Worm (Caenorhabditis elegans) whole organism, L4 larva: ENCODE data around the gene Y43F8B.1.

ENCODE experiments used
- D1046.2 ChIP-seq: fragments of 200-800 bp; sonication (Bioruptor generic); IDR thresholded peaks from 2 replicates; pipeline ENCODE4 v1.3.6; 2022; ENCODE audit warnings: missing genetic modification characterization, missing compliant biosample characterization
- F26F4.8 ChIP-seq: fragments of 200-800 bp; sonication (Bioruptor generic); conservative IDR thresholded peaks from 2 replicates; pipeline ENCODE4 v1.3.6; 2022; ENCODE audit warnings: missing genetic modification characterization, missing compliant biosample characterization
- F49E8.2 ChIP-seq: sonication (generic microtip); optimal IDR thresholded peaks from 2 replicates; lab custom pipeline; 2016; ENCODE audit warnings: missing compliant biosample characterization, mild to moderate bottlenecking, missing genetic modification characterization, borderline replicate concordance
- R02D3.7 ChIP-seq: fragments of 150-350 bp; sonication (generic microtip); optimal IDR thresholded peaks from 3 replicates; lab custom pipeline; 2014; ENCODE audit warnings: missing biosample characterization, missing genetic modification characterization
- T20F7.1 ChIP-seq: fragments of 200-800 bp; sonication (Bioruptor generic); optimal IDR thresholded peaks from 2 replicates; lab custom pipeline; 2018; ENCODE audit warnings: mild to moderate bottlenecking, missing genetic modification characterization, missing compliant biosample characterization
- Y105C5A.15 ChIP-seq: fragments of 200-800 bp; sonication (Bioruptor generic); IDR thresholded peaks from 2 replicates; pipeline ENCODE4 v1.3.6; 2022; ENCODE audit warnings: missing genetic modification characterization, missing compliant biosample characterization
- Y48G9A.11 ChIP-seq: fragments of 200-800 bp; sonication (Bioruptor generic); IDR thresholded peaks from 2 replicates; pipeline ENCODE4 v1.3.6; 2022; ENCODE audit warnings: missing genetic modification reagents, missing genetic modification characterization, missing compliant biosample characterization
- Y5F2A.4 ChIP-seq: fragments of 200-800 bp; sonication (Bioruptor generic); optimal IDR thresholded peaks from 2 replicates; lab custom pipeline; 2018; ENCODE audit warnings: mild to moderate bottlenecking, missing genetic modification characterization, missing compliant biosample characterization
- aha-1 ChIP-seq: fragments of 150-350 bp; peaks from one replicate; lab custom pipeline; 2014; ENCODE audit warnings: missing biosample characterization, missing genetic modification characterization
- aly-2 ChIP-seq: sonication (generic microtip); optimal IDR thresholded peaks from 2 replicates; lab custom pipeline; 2018; ENCODE audit warnings: missing biosample characterization, missing genetic modification characterization
- ama-1 ChIP-seq: fragments of 150-350 bp; optimal IDR thresholded peaks from 2 replicates; lab custom pipeline; 2014; ENCODE audit warnings: inconsistent platforms, mixed read lengths
- arid-1 ChIP-seq: fragments of 200-800 bp; sonication (Bioruptor generic); conservative IDR thresholded peaks from 2 replicates; pipeline ENCODE4 v1.3.6; 2022; ENCODE audit warnings: missing genetic modification reagents, missing genetic modification characterization, missing compliant biosample characterization
- attf-4 ChIP-seq: sonication (generic microtip); optimal IDR thresholded peaks from 3 replicates; lab custom pipeline; 2017; ENCODE audit warnings: missing biosample characterization, missing genetic modification characterization
- ceh-20 ChIP-seq: fragments of 200-800 bp; sonication (Bioruptor generic); IDR thresholded peaks from 2 replicates; pipeline ENCODE4 v1.3.6; 2022; ENCODE audit warnings: missing genetic modification reagents, missing genetic modification characterization, missing compliant biosample characterization
- ceh-28 ChIP-seq: fragments of 150-350 bp; optimal IDR thresholded peaks from 2 replicates; lab custom pipeline; 2014; ENCODE audit warnings: missing biosample characterization, missing genetic modification reagents, missing genetic modification characterization
- ceh-82 ChIP-seq: sonication (generic microtip); optimal IDR thresholded peaks from 2 replicates; lab custom pipeline; 2017; ENCODE audit warnings: missing biosample characterization, missing genetic modification characterization
- daf-8 ChIP-seq: fragments of 200-800 bp; sonication (Bioruptor generic); IDR thresholded peaks from 2 replicates; pipeline ENCODE4 v1.3.6; 2022; ENCODE audit warnings: missing genetic modification characterization, missing compliant biosample characterization
- dmd-6 ChIP-seq: fragments of 200-800 bp; sonication (Bioruptor generic); IDR thresholded peaks from 2 replicates; pipeline ENCODE4 v1.3.6; 2022; ENCODE audit warnings: missing genetic modification reagents, missing genetic modification characterization, missing compliant biosample characterization
- dmd-8 ChIP-seq: fragments of 200-800 bp; sonication (Bioruptor generic); IDR thresholded peaks from 2 replicates; pipeline ENCODE4 v1.3.6; 2022; ENCODE audit warnings: missing genetic modification characterization, missing compliant biosample characterization
- duxl-1 ChIP-seq: sonication (generic microtip); optimal IDR thresholded peaks from 2 replicates; lab custom pipeline; 2016; ENCODE audit warnings: mild to moderate bottlenecking, missing genetic modification characterization, moderate library complexity, missing compliant biosample characterization; ENCODE audit not compliant: poor library complexity
- fkh-10 ChIP-seq: fragments of 150-350 bp; optimal IDR thresholded peaks from 2 replicates; lab custom pipeline; 2014; ENCODE audit warnings: missing biosample characterization, missing genetic modification reagents, missing genetic modification characterization
- fos-1 ChIP-seq: fragments of 150-350 bp; optimal IDR thresholded peaks from 2 replicates; lab custom pipeline; 2014; ENCODE audit warnings: missing biosample characterization, missing genetic modification characterization
- jun-1 ChIP-seq: fragments of 150-350 bp; optimal IDR thresholded peaks from 2 replicates; lab custom pipeline; 2014; ENCODE audit warnings: missing biosample characterization, missing genetic modification reagents, missing genetic modification characterization
- lim-7 ChIP-seq: fragments of 200-800 bp; sonication (Bioruptor generic); IDR thresholded peaks from 2 replicates; pipeline ENCODE4 v1.3.6; 2022; ENCODE audit warnings: missing genetic modification characterization, missing compliant biosample characterization
- lin-13 ChIP-seq: fragments of 150-350 bp; optimal IDR thresholded peaks from 2 replicates; lab custom pipeline; 2014; ENCODE audit warnings: missing biosample characterization, missing genetic modification reagents, missing genetic modification characterization
- lin-15B ChIP-seq: fragments of 150-350 bp; sonication (generic microtip); optimal IDR thresholded peaks from 3 replicates; lab custom pipeline; 2014; ENCODE audit warnings: missing biosample characterization, missing genetic modification characterization
- lin-29 ChIP-seq: fragments of 200-800 bp; sonication (Bioruptor generic); IDR thresholded peaks from 2 replicates; pipeline ENCODE4 v1.3.6; 2022; ENCODE audit warnings: missing genetic modification reagents, missing genetic modification characterization, missing compliant biosample characterization
- lin-38 ChIP-seq: fragments of 200-800 bp; sonication (Bioruptor generic); IDR thresholded peaks from 2 replicates; pipeline ENCODE4 v1.3.6; 2022; ENCODE audit warnings: missing genetic modification reagents, missing genetic modification characterization, missing compliant biosample characterization
- lin-39 ChIP-seq: fragments of 150-350 bp; optimal IDR thresholded peaks from 2 replicates; lab custom pipeline; 2014; ENCODE audit warnings: missing biosample characterization, missing genetic modification reagents, missing genetic modification characterization
- lir-3 ChIP-seq: sonication (generic microtip); optimal IDR thresholded peaks from 2 replicates; lab custom pipeline; 2016; ENCODE audit warnings: mild to moderate bottlenecking, missing genetic modification characterization, missing compliant biosample characterization
- lsy-2 ChIP-seq, 2 experiments: fragments of 150-350 bp in 1 of 2; sonication (generic microtip) in 1 of 2; optimal IDR thresholded peaks; 2 replicates each; lab custom pipeline; 2014 to 2017; ENCODE audit warnings: missing biosample characterization in 2 of 2, missing genetic modification characterization in 2 of 2
- madf-9 ChIP-seq: fragments of 200-800 bp; sonication (Bioruptor generic); conservative IDR thresholded peaks from 2 replicates; pipeline ENCODE4 v1.3.6; 2022; ENCODE audit warnings: missing genetic modification reagents, missing genetic modification characterization, missing compliant biosample characterization
- mdl-1 ChIP-seq, 2 experiments: fragments of 150-350 bp in 1 of 2; sonication (generic microtip) in 1 of 2; optimal IDR thresholded peaks; 2 replicates each; lab custom pipeline; 2014 to 2017; ENCODE audit warnings: missing biosample characterization in 2 of 2, missing genetic modification characterization in 2 of 2
- mep-1 ChIP-seq: fragments of 150-350 bp; sonication (generic microtip); optimal IDR thresholded peaks from 3 replicates; lab custom pipeline; 2014; ENCODE audit warnings: missing biosample characterization, missing genetic modification characterization
- mes-2 ChIP-seq: sonication (generic microtip); optimal IDR thresholded peaks from 2 replicates; lab custom pipeline; 2016; ENCODE audit warnings: missing genotype, mild to moderate bottlenecking, missing genetic modification characterization, missing compliant biosample characterization; ENCODE audit not compliant: poor library complexity, severe bottlenecking
- mxl-2 ChIP-seq: fragments of 200-800 bp; sonication (Bioruptor generic); conservative IDR thresholded peaks from 2 replicates; pipeline ENCODE4 v1.3.6; 2022; ENCODE audit warnings: missing genetic modification reagents, missing genetic modification characterization, missing compliant biosample characterization
- nhr-10 ChIP-seq: fragments of 150-350 bp; optimal IDR thresholded peaks from 2 replicates; lab custom pipeline; 2014; ENCODE audit warnings: missing biosample characterization, missing genetic modification characterization
- nhr-111 ChIP-seq: fragments of 200-800 bp; sonication (Bioruptor generic); optimal IDR thresholded peaks from 2 replicates; lab custom pipeline; 2018; ENCODE audit warnings: mild to moderate bottlenecking, missing genetic modification characterization, missing compliant biosample characterization
- nhr-237 ChIP-seq: sonication (generic microtip); optimal IDR thresholded peaks from 2 replicates; lab custom pipeline; 2017; ENCODE audit warnings: missing biosample characterization, missing genetic modification characterization
- nhr-28 ChIP-seq: fragments of 150-350 bp; optimal IDR thresholded peaks from 2 replicates; lab custom pipeline; 2014; ENCODE audit warnings: missing biosample characterization, missing genetic modification characterization
- nhr-41 ChIP-seq: fragments of 200-800 bp; sonication (Bioruptor generic); IDR thresholded peaks from 2 replicates; pipeline ENCODE4 v1.3.6; 2022; ENCODE audit warnings: missing genetic modification reagents, missing genetic modification characterization, missing compliant biosample characterization
- nhr-48 ChIP-seq: sonication (generic microtip); optimal IDR thresholded peaks from 2 replicates; lab custom pipeline; 2016; ENCODE audit warnings: mild to moderate bottlenecking, missing genetic modification characterization, missing compliant biosample characterization
- nhr-76 ChIP-seq: fragments of 150-350 bp; optimal IDR thresholded peaks from 2 replicates; lab custom pipeline; 2014; ENCODE audit warnings: missing biosample characterization, missing genetic modification characterization
- pqm-1 ChIP-seq: sonication (generic microtip); optimal IDR thresholded peaks from 2 replicates; lab custom pipeline; 2017; ENCODE audit warnings: missing biosample characterization, missing genetic modification characterization
- skn-1 ChIP-seq: fragments of 150-350 bp; optimal IDR thresholded peaks from 2 replicates; lab custom pipeline; 2014; ENCODE audit warnings: missing biosample characterization, missing genetic modification characterization
- spr-3 ChIP-seq: fragments of 200-800 bp; sonication (Bioruptor generic); optimal IDR thresholded peaks from 2 replicates; lab custom pipeline; 2018; ENCODE audit warnings: mild to moderate bottlenecking, missing genetic modification characterization, missing compliant biosample characterization
- tra-1 ChIP-seq: fragments of 200-800 bp; sonication (Bioruptor generic); IDR thresholded peaks from 2 replicates; pipeline ENCODE4 v1.3.6; 2022; ENCODE audit warnings: missing genetic modification reagents, missing genetic modification characterization, missing compliant biosample characterization
- unc-39 ChIP-seq: sonication (generic microtip); optimal IDR thresholded peaks from 2 replicates; lab custom pipeline; 2017; ENCODE audit warnings: missing biosample characterization, missing genetic modification characterization
- unc-62 ChIP-seq, 3 experiments: fragments of 150-350 bp in 1 of 3; sonication (generic microtip); optimal IDR thresholded peaks in 2 of 3; peaks in 1 of 3; 1 replicate in 1 of 3; 2 replicates in 2 of 3; lab custom pipeline; 2014 to 2017; ENCODE audit warnings: missing biosample characterization in 3 of 3, missing genetic modification characterization in 3 of 3, missing genetic modification reagents in 3 of 3, missing genotype in 1 of 3
- zfp-2 ChIP-seq: sonication (generic microtip); optimal IDR thresholded peaks from 2 replicates; lab custom pipeline; 2016; ENCODE audit warnings: mild to moderate bottlenecking, missing genetic modification characterization, missing compliant biosample characterization
- ztf-11 ChIP-seq: fragments of 150-350 bp; optimal IDR thresholded peaks from 2 replicates; lab custom pipeline; 2014; ENCODE audit warnings: missing biosample characterization, missing genetic modification characterization
- ztf-7 ChIP-seq: fragments of 150-350 bp; optimal IDR thresholded peaks from 2 replicates; lab custom pipeline; 2014; ENCODE audit warnings: missing biosample characterization, missing genetic modification characterization

Gene Y43F8B.1

ce11 chrV:19520130-19520529 lies 25.9 kb downstream of the Y43F8B.1 start (continued):
- TF ChIP-seq ztf-7 (tag; lab: Kevin White, UChicago) (no peak), arid-1 (peak; percentile 50; the same call in 1 of the 2 replicates), lin-29 (GFP tag; lab: Robert Waterston, UW) (peak; percentile 72; the same call in 1 of the 2 replicates), ceh-20 (GFP tag; lab: Robert Waterston, UW) (no peak), attf-4 (no peak), zfp-2 (no peak), nhr-76 (tag; lab: Kevin White, UChicago) (no peak), lin-38 (GFP tag; lab: Robert Waterston, UW) (no peak), lin-39 (no peak), T20F7.1 (GFP tag; lab: Kevin White, UChicago) (no peak), daf-8 (GFP tag; lab: Robert Waterston, UW) (no peak), mxl-2 (GFP tag; lab: Robert Waterston, UW) (no peak), duxl-1 (tag; lab: Kevin White, UChicago) (no peak), nhr-28 (tag; lab: Kevin White, UChicago) (no peak), nhr-48 (tag; lab: Kevin White, UChicago) (no peak), lim-7 (0 out of 2 replicates have a peak, but pooled peaks have one; percentile 53), ztf-11 (tag; lab: Kevin White, UChicago) (no peak), Y105C5A.15 (GFP tag; lab: Robert Waterston, UW) (no peak; the same call in 1 of the 2 replicates), fkh-10 (GFP tag; lab: Kevin White, UChicago) (no peak), jun-1 (tag; lab: Kevin White, UChicago) (no peak), mep-1 (tag; lab: Kevin White, UChicago) (no peak), ama-1 (lab: Kevin White, UChicago) (peak; percentile 15), skn-1 (tag; lab: Kevin White, UChicago) (no peak), nhr-10 (tag; lab: Kevin White, UChicago) (no peak), fos-1 (no peak), lin-13 (GFP tag; lab: Kevin White, UChicago) (no peak), dmd-8 (GFP tag; lab: Robert Waterston, UW) (peak; percentile 82; the same call in 1 of the 2 replicates), ceh-82 (no peak), Y48G9A.11 (GFP tag; lab: Robert Waterston, UW) (peak; percentile 61; the same call in 1 of the 2 replicates), spr-3 (GFP tag; lab: Kevin White, UChicago) (peak; percentile 27), unc-39 (tag; lab: Kevin White, UChicago) (no peak), aha-1 (tag; lab: Kevin White, UChicago) (no peak), mdl-1 (tag; optimal IDR thresholded peaks at IDR 0.05; lab: Kevin White, UChicago) (no peak), nhr-41 (GFP tag; lab: Robert Waterston, UW) (peak; percentile 49; the same call in 1 of the 2 replicates), Y5F2A.4 (peak; percentile 51), mes-2 (tag; lab: Kevin White, UChicago) (no peak), ceh-28 (tag; lab: Kevin White, UChicago) (no peak), D1046.2 (GFP tag; lab: Robert Waterston, UW) (no peak), aly-2 (tag; lab: Kevin White, UChicago) (no peak), nhr-111 (GFP tag; lab: Kevin White, UChicago) (no peak), lin-15B (tag; lab: Kevin White, UChicago) (no peak), lsy-2 (tag; optimal IDR thresholded peaks at IDR 0.05; lab: Kevin White, UChicago) (no peak), tra-1 (0 out of 2 replicates have a peak, but pooled peaks have one; percentile 23), madf-9 (GFP tag; lab: Robert Waterston, UW) (0 out of 2 replicates have a peak, but pooled peaks have one; percentile 33), lir-3 (tag; lab: Kevin White, UChicago) (no peak), F49E8.2 (no peak), nhr-237 (tag; lab: Kevin White, UChicago) (no peak), unc-62 (GFP tag; optimal IDR thresholded peaks at IDR 0.05 in 1 of 2; lab: Kevin White, UChicago) (no peak), unc-62 (tag; optimal IDR thresholded peaks at IDR 0.05; lab: Kevin White, UChicago) (no peak), R02D3.7 (tag; lab: Kevin White, UChicago) (no peak), F26F4.8 (GFP tag; lab: Robert Waterston, UW) (0 out of 2 replicates have a peak, but pooled peaks have one; percentile 21), pqm-1 (tag; lab: Kevin White, UChicago) (no peak), dmd-6 (GFP tag; lab: Robert Waterston, UW) (no peak)
